Fruit fly (Drosophila melanogaster): ENCODE results near the gene IPIP.

The IPIP gene

DNA sequence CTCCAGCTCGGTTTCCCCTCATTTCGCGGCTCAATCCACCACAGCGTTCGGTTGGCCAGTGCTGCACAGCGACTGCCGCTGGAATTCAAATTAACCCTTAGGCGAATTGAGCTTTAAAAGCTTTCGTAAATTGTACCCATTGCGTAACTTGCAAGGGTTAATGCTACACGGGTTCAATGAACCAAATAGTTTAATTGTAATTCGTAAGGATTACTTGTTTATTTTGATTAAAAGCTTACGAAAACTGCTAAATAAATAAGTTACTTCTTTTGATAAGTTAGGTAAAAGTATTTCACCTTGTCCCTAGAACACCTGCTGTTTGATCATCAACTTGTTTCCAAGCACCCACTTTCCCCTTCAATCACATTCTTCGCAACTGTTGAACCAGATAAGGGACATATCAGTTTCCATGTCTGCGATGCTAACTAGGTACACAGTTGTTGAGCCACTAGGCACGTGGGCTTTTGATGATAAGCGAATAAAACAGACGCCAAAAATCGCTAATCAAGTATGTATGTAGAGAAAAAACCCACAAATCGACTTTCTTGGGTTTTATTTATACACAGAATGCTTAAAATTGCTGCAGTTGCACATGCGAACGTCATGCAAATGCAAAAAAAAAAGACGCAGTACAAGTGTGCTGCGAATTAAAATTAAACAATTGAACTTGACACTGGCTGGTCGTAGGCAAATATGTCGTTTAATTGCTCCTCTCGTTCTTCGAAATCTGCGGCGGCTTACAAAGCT lies 1.7 kb upstream of the IPIP start, which contains the start of gene Pfas (continued):
- TF ChIP-seq CG10565 (GFP tag; optimal IDR thresholded peaks at IDR 0.05) (no peak), sens-2 (GFP tag; IDR thresholded peaks at IDR 0.05) (no peak), tap (tag; optimal IDR thresholded peaks at IDR 0.05) (no peak), hkb (optimal IDR thresholded peaks at IDR 0.05) (no peak), hkb (GFP tag; IDR thresholded peaks at IDR 0.05) (no peak; the same call in 1 of the 2 replicates), ac (GFP tag; optimal IDR thresholded peaks at IDR 0.05) (no peak), CG17361 (GFP tag; IDR thresholded peaks at IDR 0.05) (no peak; the same call in 2 of the 3 replicates), CG18011 (GFP tag; optimal IDR thresholded peaks at IDR 0.05) (peak; percentile 56), CG7372 (GFP tag; IDR thresholded peaks at IDR 0.05) (0 out of 2 replicates have a peak, but pooled peaks have one; percentile 26), slbo (GFP tag; IDR thresholded peaks at IDR 0.05) (peak; percentile 65), CG17568 (GFP tag; optimal IDR thresholded peaks at IDR 0.05) (no peak), crol (GFP tag; IDR thresholded peaks at IDR 0.05) (no peak), Abd-B (GFP tag; optimal IDR thresholded peaks at IDR 0.05) (no peak), CG6272 (GFP tag; IDR thresholded peaks at IDR 0.05) (no peak), CG31365 (tag; optimal IDR thresholded peaks at IDR 0.05) (peak; percentile 55), CG15011 (GFP tag; optimal IDR thresholded peaks at IDR 0.05) (no peak), CG2202 (tag; optimal IDR thresholded peaks at IDR 0.05) (no peak), CG10209 (GFP tag; optimal IDR thresholded peaks at IDR 0.05) (peak; percentile 41), HmgD (GFP tag; optimal IDR thresholded peaks at IDR 0.05) (peak; percentile 26), kah (GFP tag; optimal IDR thresholded peaks at IDR 0.05) (no peak), CG18764 (GFP tag; optimal IDR thresholded peaks at IDR 0.05) (no peak), CG18262 (tag; optimal IDR thresholded peaks at IDR 0.05) (peak; percentile 33), dan (GFP tag; IDR thresholded peaks at IDR 0.05) (no peak), HLHmδ (GFP tag; optimal IDR thresholded peaks at IDR 0.05) (no peak), CG10979 (tag; optimal IDR thresholded peaks at IDR 0.05) (peak; percentile 22), wek (GFP tag; optimal IDR thresholded peaks at IDR 0.05) (no peak), Oaz (GFP tag; IDR thresholded peaks at IDR 0.05) (no peak), gt (GFP tag; IDR thresholded peaks at IDR 0.05) (no peak), Dip3 (GFP tag; optimal IDR thresholded peaks at IDR 0.05) (peak; percentile 61), CG33557 (GFP tag; optimal IDR thresholded peaks at IDR 0.05) (no peak), chinmo (GFP tag; IDR thresholded peaks at IDR 0.05; ENCODE audit: partially characterized antibody) (no peak), CG17359 (tag; optimal IDR thresholded peaks at IDR 0.05) (peak; percentile 22), crp (GFP tag; optimal IDR thresholded peaks at IDR 0.05) (peak in 1 of 2 experiments; percentile 19), CG11560 (tag; IDR thresholded peaks at IDR 0.05) (no peak), CG17328 (GFP tag; IDR thresholded peaks at IDR 0.05) (0 out of 2 replicates have a peak, but pooled peaks have one; percentile 13), CG6765 (GFP tag; optimal IDR thresholded peaks at IDR 0.05) (peak; percentile 46), Rx (GFP tag; IDR thresholded peaks at IDR 0.05) (no peak), CG15073 (GFP tag; optimal IDR thresholded peaks at IDR 0.05) (no peak), nerfin-1 (tag; optimal IDR thresholded peaks at IDR 0.05) (peak; percentile 22), CG9727 (GFP tag; optimal IDR thresholded peaks at IDR 0.05) (peak; percentile 62), vfl (GFP tag; optimal IDR thresholded peaks at IDR 0.05) (peak; percentile 64), CG6854 (GFP tag; optimal IDR thresholded peaks at IDR 0.05) (no peak), hbn (GFP tag; IDR thresholded peaks at IDR 0.05; ENCODE audit: partially characterized antibody) (no peak), Kr (GFP tag; optimal IDR thresholded peaks at IDR 0.05) (no peak), mirr (GFP tag; optimal IDR thresholded peaks at IDR 0.05) (peak; percentile 75), gsb-n (tag; optimal IDR thresholded peaks at IDR 0.05) (no peak), Xrp1 (GFP tag; IDR thresholded peaks at IDR 0.05) (0 out of 2 replicates have a peak, but pooled peaks have one; percentile 53), Gug (GFP tag; IDR thresholded peaks at IDR 0.05) (0 out of 4 replicates have a peak, but pooled peaks have one; percentile 17), YL-1 (GFP tag; optimal IDR thresholded peaks at IDR 0.05) (peak; percentile 65)
